Worm (Caenorhabditis elegans): ENCODE results near the gene F32H5.1.

ce11 chrV:13339633-13340290 lies 18.1 kb downstream of the F32H5.1 start, which contains the start of the genes str-4 and lgc-48:
- TF ChIP-seq nhr-237 (tag; optimal IDR thresholded peaks at IDR 0.05) (no peak), pha-4 (GFP tag; IDR thresholded peaks at IDR 0.05) (no peak), pha-4 (tag; optimal IDR thresholded peaks at IDR 0.05) (no peak), madf-5 (GFP tag; IDR thresholded peaks at IDR 0.05) (no peak), pqm-1 (tag; optimal IDR thresholded peaks at IDR 0.05) (no peak), ctbp-1 (GFP tag; IDR thresholded peaks at IDR 0.05) (no peak), zag-1 (tag; optimal IDR thresholded peaks at IDR 0.05) (no peak), unc-39 (tag; optimal IDR thresholded peaks at IDR 0.05) (no peak), skn-1 (tag; optimal IDR thresholded peaks at IDR 0.05) (no peak), fkh-10 (GFP tag; optimal IDR thresholded peaks at IDR 0.05) (no peak), nhr-6 (tag; optimal IDR thresholded peaks at IDR 0.05) (no peak)

All from whole organism, L4 larva.